Fruit fly (Drosophila melanogaster) whole organism: Measurements from ENCODE around the gene THADA.

Source experiments
- Dll ChIP-seq: fragments of >200 bp; optimal IDR thresholded peaks from 2 replicates; lab custom pipeline; 2017
- psq ChIP-seq: fragments of >200 bp; optimal IDR thresholded peaks from 2 replicates; lab custom pipeline; 2017
- usp ChIP-seq: fragments of >200 bp; optimal IDR thresholded peaks from 2 replicates; lab custom pipeline; 2017; ENCODE audit warnings: missing biosample characterization, missing genetic modification characterization, mixed read lengths

DNA sequence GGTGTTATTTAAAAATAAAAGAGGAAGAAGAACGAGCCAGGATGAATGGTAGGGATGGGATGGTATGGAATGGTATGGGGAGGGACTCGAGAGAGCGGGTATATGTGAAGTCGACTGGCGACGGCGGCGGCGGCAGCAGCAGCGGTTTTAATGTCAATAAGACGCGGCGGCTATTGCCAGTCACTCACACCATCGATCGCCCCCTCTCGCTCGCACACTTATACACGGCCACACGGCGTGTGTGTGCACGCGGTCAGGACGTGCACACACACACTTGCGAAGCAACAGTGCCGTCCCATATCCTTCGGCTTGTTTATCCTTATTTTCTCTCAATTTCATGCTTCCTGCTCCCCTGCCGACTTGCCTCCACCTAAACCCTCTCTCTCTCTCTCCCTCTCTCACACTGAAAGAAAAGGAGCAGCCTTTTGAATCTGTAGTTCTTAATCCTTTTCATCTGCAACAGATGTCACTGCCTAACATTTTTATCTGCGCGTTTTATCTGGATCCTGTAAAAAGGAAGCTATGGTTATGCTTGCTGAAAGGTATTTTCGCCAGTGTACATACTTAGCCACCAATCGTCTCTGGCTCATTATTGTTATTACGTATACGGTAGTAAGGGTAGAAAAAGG is 23.9 kb upstream of the THADA start:
- no peak for TF ChIP-seq psq (lab: Kevin White, UChicago)
- TF ChIP-seq usp: no peak
- TF ChIP-seq Dll (lab: Kevin White, UChicago): no peak
